Worm (Caenorhabditis elegans) whole organism, young adult: ENCODE measurements around the gene pdf-2.

ENCODE experiments used
- ama-1 ChIP-seq, 3 experiments: fragments of 150-350 bp in 1 of 3; sonication (generic microtip) in 2 of 3; optimal IDR thresholded peaks; 2 replicates each; lab custom pipeline; 2014 to 2018; ENCODE audit warnings: missing biosample characterization in 2 of 3, missing genetic modification characterization in 2 of 3, missing genetic modification reagents in 2 of 3
- atf-7 ChIP-seq: sonication (generic microtip); optimal IDR thresholded peaks from 2 replicates; lab custom pipeline; 2017; ENCODE audit warnings: mild to moderate bottlenecking, missing genetic modification characterization, missing compliant biosample characterization
- ccch-3 ChIP-seq: fragments of 200-800 bp; sonication (Bioruptor generic); optimal IDR thresholded peaks from 2 replicates; lab custom pipeline; 2018; ENCODE audit warnings: mild to moderate bottlenecking, missing genetic modification characterization, missing compliant biosample characterization
- egl-44 ChIP-seq: fragments of 200-800 bp; sonication (Bioruptor generic); IDR thresholded peaks from 2 replicates; pipeline ENCODE4 v1.3.6; 2022; ENCODE audit warnings: missing genetic modification reagents, missing genetic modification characterization, missing compliant biosample characterization
- rec-8 ChIP-seq, 2 experiments: sonication (generic microtip); optimal IDR thresholded peaks; 2 replicates each; lab custom pipeline; 2016; ENCODE audit warnings: mild to moderate bottlenecking in 2 of 2, missing genetic modification characterization in 2 of 2, missing genetic modification reagents in 2 of 2, missing genotype in 2 of 2, missing biosample characterization in 1 of 2, missing compliant biosample characterization in 1 of 2, moderate library complexity in 1 of 2
- sea-2 ChIP-seq: fragments of 200-800 bp; sonication (Bioruptor generic); IDR thresholded peaks from 2 replicates; pipeline ENCODE4 v1.3.6; 2022; ENCODE audit warnings: missing genetic modification characterization, missing compliant biosample characterization
- snpc-4 ChIP-seq, 5 experiments: fragments of 150-350 bp in 1 of 5; sonication (generic microtip) in 4 of 5; optimal IDR thresholded peaks; 2 replicates each; lab custom pipeline; 2014 to 2018; ENCODE audit warnings: missing genetic modification characterization in 5 of 5, missing biosample characterization in 3 of 5, antibody characterized with exemption in 2 of 5, mild to moderate bottlenecking in 2 of 5, missing compliant biosample characterization in 2 of 5, missing genotype in 2 of 5, moderate library complexity in 2 of 5, missing genetic modification reagents in 1 of 5

DNA sequence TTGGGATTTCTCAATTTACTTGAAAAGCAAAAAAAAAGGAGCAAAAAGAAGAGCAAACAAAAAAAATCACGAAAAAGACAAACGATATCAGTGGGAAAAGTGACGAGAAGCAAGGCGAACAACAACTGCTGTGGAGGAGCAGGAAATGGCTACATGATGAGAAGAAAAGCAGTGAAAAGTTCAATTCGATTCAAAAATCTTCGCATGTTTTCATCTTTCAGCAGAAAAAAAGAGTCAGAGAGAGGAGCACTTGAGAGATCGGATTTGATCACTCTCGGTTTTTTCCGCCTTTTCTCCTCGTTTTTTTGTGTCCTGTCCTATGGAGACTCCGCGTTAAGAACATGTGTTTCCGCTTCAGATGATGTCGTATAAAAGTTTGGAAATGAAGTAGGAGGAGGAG lies 24.3 kb upstream of the pdf-2 start:
- TF ChIP-seq ccch-3 (GFP tag; lab: Kevin White, UChicago) (no peak), ama-1 (optimal IDR thresholded peaks at IDR 0.05; lab: Kevin White, UChicago) (no peak), ama-1 (GFP tag; optimal IDR thresholded peaks at IDR 0.05; lab: Kevin White, UChicago) (no peak), rec-8 (tag; optimal IDR thresholded peaks at IDR 0.05; lab: Kevin White, UChicago) (no peak), snpc-4 (GFP tag; optimal IDR thresholded peaks at IDR 0.05; lab: Kevin White, UChicago) (no peak), snpc-4 (tag; optimal IDR thresholded peaks at IDR 0.05; lab: Kevin White, UChicago) (no peak), atf-7 (no peak), egl-44 (GFP tag; lab: Robert Waterston, UW) (no peak), sea-2 (GFP tag; lab: Robert Waterston, UW) (no peak)
